Worm (Caenorhabditis elegans) whole organism, young adult: ENCODE results near the gene mtx-2.

Experiments
- C06A6.2 ChIP-seq: fragments of 200-800 bp; sonication (Bioruptor generic); conservative IDR thresholded peaks from 2 replicates; pipeline ENCODE4 v1.3.6; 2022; ENCODE audit warnings: missing genetic modification characterization, missing compliant biosample characterization
- D2030.7 ChIP-seq: fragments of 200-800 bp; sonication (Bioruptor generic); IDR thresholded peaks from 2 replicates; pipeline ENCODE4 v1.3.6; 2022; ENCODE audit warnings: missing genetic modification reagents, missing genetic modification characterization, missing compliant biosample characterization
- F39B2.1 ChIP-seq: fragments of 200-800 bp; sonication (Bioruptor generic); IDR thresholded peaks from 2 replicates; pipeline ENCODE4 v1.3.6; 2022; ENCODE audit warnings: missing genetic modification reagents, missing genetic modification characterization, missing compliant biosample characterization
- F57C9.4 ChIP-seq: sonication (generic microtip); optimal IDR thresholded peaks from 2 replicates; lab custom pipeline; 2017; ENCODE audit warnings: mild to moderate bottlenecking, missing genetic modification characterization, missing compliant biosample characterization
- Y53G8AR.9 ChIP-seq: fragments of 200-800 bp; sonication (Bioruptor generic); conservative IDR thresholded peaks from 2 replicates; pipeline ENCODE4 v1.3.6; 2022; ENCODE audit warnings: missing genetic modification reagents, missing genetic modification characterization, missing compliant biosample characterization
- Y67H2A.10 ChIP-seq: fragments of 200-800 bp; sonication (Bioruptor generic); conservative IDR thresholded peaks from 2 replicates; pipeline ENCODE4 v1.3.6; 2022; ENCODE audit warnings: missing genetic modification reagents, missing genetic modification characterization, missing compliant biosample characterization
- ZK185.1 ChIP-seq: sonication (generic microtip); optimal IDR thresholded peaks from 2 replicates; lab custom pipeline; 2016; ENCODE audit warnings: mild to moderate bottlenecking, missing genetic modification characterization, missing compliant biosample characterization; ENCODE audit not compliant: poor library complexity, severe bottlenecking
- ama-1 ChIP-seq, 3 experiments: fragments of 150-350 bp in 1 of 3; sonication (generic microtip) in 2 of 3; optimal IDR thresholded peaks; 2 replicates each; lab custom pipeline; 2014 to 2018; ENCODE audit warnings: missing biosample characterization in 2 of 3, missing genetic modification characterization in 2 of 3, missing genetic modification reagents in 2 of 3
- attf-5 ChIP-seq: fragments of 200-800 bp; sonication (Bioruptor generic); optimal IDR thresholded peaks from 2 replicates; lab custom pipeline; 2018; ENCODE audit warnings: mild to moderate bottlenecking, missing genetic modification characterization, missing compliant biosample characterization
- bed-1 ChIP-seq: fragments of 200-800 bp; sonication (Bioruptor generic); IDR thresholded peaks from 2 replicates; pipeline ENCODE4 v1.3.6; 2022; ENCODE audit warnings: missing genetic modification reagents, missing genetic modification characterization, missing compliant biosample characterization
- cebp-1 ChIP-seq, 2 experiments: fragments of 200-800 bp in 1 of 2; sonication (Bioruptor generic) in 1 of 2; sonication (generic microtip) in 1 of 2; IDR thresholded peaks in 1 of 2; optimal IDR thresholded peaks in 1 of 2; 2 replicates each; pipeline versions ENCODE4 v1.3.6 to Lab custom; 2017 to 2022; ENCODE audit warnings: missing compliant biosample characterization in 2 of 2, missing genetic modification characterization in 2 of 2, mild to moderate bottlenecking in 1 of 2, missing genetic modification reagents in 1 of 2, moderate library complexity in 1 of 2
- cebp-2 ChIP-seq: fragments of 200-800 bp; sonication (Bioruptor generic); IDR thresholded peaks from 2 replicates; pipeline ENCODE4 v1.3.6; 2022; ENCODE audit warnings: missing genetic modification characterization, missing compliant biosample characterization
- ceh-79 ChIP-seq: sonication (generic microtip); optimal IDR thresholded peaks from 2 replicates; lab custom pipeline; 2017; ENCODE audit warnings: mild to moderate bottlenecking, missing genetic modification characterization, missing compliant biosample characterization
- chd-7 ChIP-seq: sonication (generic microtip); optimal IDR thresholded peaks from 2 replicates; lab custom pipeline; 2016; ENCODE audit warnings: mild to moderate bottlenecking, missing genetic modification characterization, moderate library complexity, missing compliant biosample characterization
- die-1 ChIP-seq: sonication (generic microtip); optimal IDR thresholded peaks from 2 replicates; lab custom pipeline; 2016; ENCODE audit warnings: missing genotype, mild to moderate bottlenecking, missing genetic modification characterization, missing compliant biosample characterization
- hlh-12 ChIP-seq: sonication (generic microtip); optimal IDR thresholded peaks from 2 replicates; lab custom pipeline; 2016; ENCODE audit warnings: missing genetic modification characterization, missing compliant biosample characterization
- hlh-26 ChIP-seq: fragments of 200-800 bp; sonication (Bioruptor generic); conservative IDR thresholded peaks from 2 replicates; pipeline ENCODE4 v1.3.6; 2022; ENCODE audit warnings: missing genetic modification reagents, missing genetic modification characterization, missing compliant biosample characterization
- hmg-1.2 ChIP-seq: fragments of 200-800 bp; sonication (Bioruptor generic); IDR thresholded peaks from 2 replicates; pipeline ENCODE4 v1.3.6; 2022; ENCODE audit warnings: missing genetic modification reagents, missing genetic modification characterization, missing compliant biosample characterization
- let-607 ChIP-seq, 2 experiments: fragments of 200-800 bp in 1 of 2; sonication (Bioruptor generic) in 1 of 2; sonication (generic microtip) in 1 of 2; optimal IDR thresholded peaks; 2 replicates each; lab custom pipeline; 2016 to 2018; ENCODE audit warnings: mild to moderate bottlenecking in 2 of 2, missing compliant biosample characterization in 2 of 2, missing genetic modification characterization in 2 of 2, moderate library complexity in 2 of 2, missing genotype in 1 of 2
- lin-26 ChIP-seq: fragments of 200-800 bp; sonication (Bioruptor generic); IDR thresholded peaks from 2 replicates; pipeline ENCODE4 v1.3.6; 2022; ENCODE audit warnings: missing genetic modification reagents, missing genetic modification characterization, missing compliant biosample characterization
- lin-54 ChIP-seq: fragments of 200-800 bp; sonication (Bioruptor generic); optimal IDR thresholded peaks from 2 replicates; lab custom pipeline; 2018; ENCODE audit warnings: mild to moderate bottlenecking, missing genetic modification characterization, missing compliant biosample characterization
- lsl-1 ChIP-seq: fragments of 200-800 bp; sonication (Bioruptor generic); optimal IDR thresholded peaks from 2 replicates; lab custom pipeline; 2018; ENCODE audit warnings: mild to moderate bottlenecking, missing genetic modification characterization, moderate library complexity, missing compliant biosample characterization
- madf-3 ChIP-seq: fragments of 200-800 bp; sonication (Bioruptor generic); IDR thresholded peaks from 2 replicates; pipeline ENCODE4 v1.3.6; 2022; ENCODE audit warnings: missing genetic modification reagents, missing genetic modification characterization, missing compliant biosample characterization
- mcd-1 ChIP-seq: fragments of 200-800 bp; sonication (Bioruptor generic); IDR thresholded peaks from 2 replicates; pipeline ENCODE4 v1.3.6; 2022; ENCODE audit warnings: missing genetic modification reagents, missing genetic modification characterization, missing compliant biosample characterization
- mel-28 ChIP-seq: sonication (generic microtip); optimal IDR thresholded peaks from 2 replicates; lab custom pipeline; 2016; ENCODE audit warnings: borderline replicate concordance, mild to moderate bottlenecking, missing genetic modification characterization, missing compliant biosample characterization
- mxl-1 ChIP-seq: sonication (generic microtip); optimal IDR thresholded peaks from 2 replicates; lab custom pipeline; 2016; ENCODE audit warnings: missing genetic modification characterization, missing compliant biosample characterization
- nfya-1 ChIP-seq: sonication (generic microtip); optimal IDR thresholded peaks from 2 replicates; lab custom pipeline; 2017; ENCODE audit warnings: antibody characterized with exemption, missing compliant biosample characterization, missing genetic modification characterization, borderline replicate concordance; ENCODE audit not compliant: insufficient read depth
- nhr-120 ChIP-seq: fragments of 200-800 bp; sonication (Bioruptor generic); IDR thresholded peaks from 2 replicates; pipeline ENCODE4 v1.3.6; 2022; ENCODE audit warnings: missing genetic modification characterization, missing compliant biosample characterization
- nhr-80 ChIP-seq: sonication (generic microtip); optimal IDR thresholded peaks from 2 replicates; lab custom pipeline; 2016; ENCODE audit warnings: missing genetic modification characterization, missing compliant biosample characterization
- nhr-90 ChIP-seq: sonication (generic microtip); optimal IDR thresholded peaks from 2 replicates; lab custom pipeline; 2016; ENCODE audit warnings: missing genotype, mild to moderate bottlenecking, missing genetic modification characterization, missing compliant biosample characterization
- pbrm-1 ChIP-seq: fragments of 200-800 bp; sonication (Bioruptor generic); IDR thresholded peaks from 2 replicates; pipeline ENCODE4 v1.3.6; 2022; ENCODE audit warnings: missing genetic modification reagents, missing genetic modification characterization, missing compliant biosample characterization
- rpc-1 ChIP-seq, 2 experiments: fragments of 150-350 bp in 1 of 2; sonication (generic microtip) in 1 of 2; optimal IDR thresholded peaks; 2 replicates each; lab custom pipeline; 2014 to 2018; ENCODE audit warnings: missing biosample characterization in 1 of 2, missing genetic modification characterization in 1 of 2, missing genetic modification reagents in 1 of 2, missing genotype in 1 of 2
- snpc-4 ChIP-seq, 5 experiments: fragments of 150-350 bp in 1 of 5; sonication (generic microtip) in 4 of 5; optimal IDR thresholded peaks; 2 replicates each; lab custom pipeline; 2014 to 2018; ENCODE audit warnings: missing genetic modification characterization in 5 of 5, missing biosample characterization in 3 of 5, antibody characterized with exemption in 2 of 5, mild to moderate bottlenecking in 2 of 5, missing compliant biosample characterization in 2 of 5, missing genotype in 2 of 5, moderate library complexity in 2 of 5, missing genetic modification reagents in 1 of 5
- somi-1 ChIP-seq: fragments of 200-800 bp; sonication (Bioruptor generic); optimal IDR thresholded peaks from 2 replicates; lab custom pipeline; 2018; ENCODE audit warnings: mild to moderate bottlenecking, missing genetic modification characterization, missing compliant biosample characterization
- tbp1 ChIP-seq: fragments of 200-800 bp; sonication (Bioruptor generic); optimal IDR thresholded peaks from 2 replicates; lab custom pipeline; 2018; ENCODE audit warnings: mild to moderate bottlenecking, missing genetic modification characterization, missing compliant biosample characterization
- unc-62 ChIP-seq: fragments of 150-350 bp; optimal IDR thresholded peaks from 2 replicates; lab custom pipeline; 2014; ENCODE audit warnings: missing biosample characterization, missing genetic modification reagents, missing genetic modification characterization
- zfh-2 ChIP-seq: fragments of 200-800 bp; sonication (Bioruptor generic); conservative IDR thresholded peaks from 2 replicates; pipeline ENCODE4 v1.3.6; 2022; ENCODE audit warnings: missing genetic modification reagents, missing genetic modification characterization, missing compliant biosample characterization
- zim-3 ChIP-seq: sonication (generic microtip); optimal IDR thresholded peaks from 2 replicates; lab custom pipeline; 2017; ENCODE audit warnings: mild to moderate bottlenecking, missing genetic modification characterization, moderate library complexity, missing compliant biosample characterization
- ztf-18 ChIP-seq: sonication (generic microtip); optimal IDR thresholded peaks from 2 replicates; lab custom pipeline; 2016; ENCODE audit warnings: missing genotype, mild to moderate bottlenecking, missing genetic modification characterization, missing compliant biosample characterization
- ztf-22 ChIP-seq: fragments of 200-800 bp; sonication (Bioruptor generic); optimal IDR thresholded peaks from 2 replicates; lab custom pipeline; 2018; ENCODE audit warnings: mild to moderate bottlenecking, missing genetic modification characterization, moderate library complexity, missing compliant biosample characterization
- ztf-6 ChIP-seq: fragments of 200-800 bp; sonication (Bioruptor generic); IDR thresholded peaks from 2 replicates; pipeline ENCODE4 v1.3.6; 2022; ENCODE audit warnings: missing genetic modification reagents, missing genetic modification characterization, missing compliant biosample characterization

The mtx-2 gene

DNA sequence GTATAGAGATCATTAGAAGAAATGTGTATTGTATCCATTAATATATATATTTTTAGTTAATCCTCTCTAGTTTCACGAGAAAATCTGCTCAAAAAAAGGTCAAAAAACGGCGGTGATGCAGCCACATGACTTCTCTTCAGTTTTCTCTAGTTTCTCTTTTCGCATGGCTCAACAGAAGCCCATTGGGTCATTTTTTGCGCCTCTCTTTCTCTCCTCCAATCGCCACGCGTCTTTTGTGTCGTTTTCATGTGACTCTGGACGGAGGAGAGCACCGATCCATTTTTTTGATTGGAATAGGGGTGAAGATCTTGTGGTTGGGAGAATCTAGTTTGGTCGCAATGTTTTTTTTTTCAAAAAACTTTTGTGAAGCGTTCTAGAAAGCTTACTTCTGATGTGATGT is 42.5 kb downstream of the mtx-2 start (continued):
- TF ChIP-seq lin-26 (GFP tag; lab: Robert Waterston, UW) (peak; percentile 53; the same call in 1 of the 2 replicates), nhr-120 (GFP tag; lab: Robert Waterston, UW) (no peak), ZK185.1 (tag; lab: Kevin White, UChicago) (no peak), Y67H2A.10 (GFP tag; lab: Robert Waterston, UW) (no peak), ztf-6 (GFP tag; lab: Robert Waterston, UW) (no peak), hlh-26 (GFP tag; lab: Robert Waterston, UW) (no peak), attf-5 (GFP tag; lab: Kevin White, UChicago) (peak; percentile 42), lsl-1 (GFP tag; lab: Kevin White, UChicago) (no peak), madf-3 (GFP tag; lab: Robert Waterston, UW) (no peak), mxl-1 (no peak), snpc-4 (GFP tag; optimal IDR thresholded peaks at IDR 0.05; lab: Kevin White, UChicago) (no peak), snpc-4 (tag; optimal IDR thresholded peaks at IDR 0.05; lab: Kevin White, UChicago) (peak in 1 of 4 experiments; percentile 2), ceh-79 (tag; lab: Kevin White, UChicago) (no peak), zfh-2 (peak; percentile 72; the same call in 1 of the 2 replicates), mcd-1 (GFP tag; lab: Robert Waterston, UW) (no peak), hlh-12 (tag; lab: Kevin White, UChicago) (no peak)
- TF ChIP-seq, all 124 proteins: peak for 18

DNA sequence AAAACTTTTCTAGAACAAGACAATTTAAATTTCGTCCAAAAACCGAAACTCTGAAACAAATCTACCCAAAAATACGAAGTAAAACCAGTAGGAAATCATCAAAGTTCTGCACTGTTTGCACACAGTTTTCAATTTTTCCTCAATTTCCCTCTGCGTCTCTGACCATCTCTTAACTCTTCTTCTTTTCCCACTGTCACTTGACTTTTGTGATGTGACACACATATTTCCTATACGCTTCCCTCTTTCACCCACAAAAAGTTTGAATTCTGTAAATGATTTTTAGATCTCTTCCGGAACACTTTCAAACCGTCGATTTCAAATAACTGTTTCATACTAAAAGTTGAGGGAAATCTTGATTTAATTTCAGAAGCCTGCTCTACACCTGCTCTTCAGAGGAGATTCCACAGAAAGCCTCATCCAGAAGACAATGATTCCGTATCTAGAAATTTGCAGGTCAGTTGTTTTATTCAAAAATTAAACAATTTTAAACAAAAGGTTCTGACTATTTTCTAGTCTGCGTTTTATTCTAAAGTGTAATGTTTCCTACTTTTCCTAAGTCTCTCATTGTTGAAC is 44.0 kb downstream of the mtx-2 start, which contains the start of gene ncl-1:
Gene ncl-1 (plus strand): TSS at position 366 of the 573 bp plus-strand sequence.
- TF ChIP-seq hmg-1.2 (peak; percentile 20; the same call in 1 of the 2 replicates), cebp-2 (GFP tag; lab: Robert Waterston, UW) (no peak), mel-28 (tag; lab: Kevin White, UChicago) (no peak), ztf-22 (GFP tag; lab: Kevin White, UChicago) (no peak), rpc-1 (optimal IDR thresholded peaks at IDR 0.05; lab: Kevin White, UChicago) (no peak), rpc-1 (tag; optimal IDR thresholded peaks at IDR 0.05; lab: Kevin White, UChicago) (no peak), cebp-1 (GFP tag; IDR thresholded peaks at IDR 0.05; lab: Robert Waterston, UW) (no peak), cebp-1 (tag; optimal IDR thresholded peaks at IDR 0.05; lab: Kevin White, UChicago) (peak; percentile 6), ama-1 (optimal IDR thresholded peaks at IDR 0.05; lab: Kevin White, UChicago) (peak; percentile 0), ama-1 (GFP tag; optimal IDR thresholded peaks at IDR 0.05; lab: Kevin White, UChicago) (no peak), Y53G8AR.9 (GFP tag; lab: Robert Waterston, UW) (no peak), C06A6.2 (no peak), pbrm-1 (GFP tag; lab: Robert Waterston, UW) (no peak), nhr-80 (tag; lab: Kevin White, UChicago) (peak; percentile 9), bed-1 (GFP tag; lab: Robert Waterston, UW) (no peak), unc-62 (GFP tag; lab: Kevin White, UChicago) (no peak), ztf-18 (tag; lab: Kevin White, UChicago) (no peak), lin-26 (GFP tag; lab: Robert Waterston, UW) (no peak)

DNA sequence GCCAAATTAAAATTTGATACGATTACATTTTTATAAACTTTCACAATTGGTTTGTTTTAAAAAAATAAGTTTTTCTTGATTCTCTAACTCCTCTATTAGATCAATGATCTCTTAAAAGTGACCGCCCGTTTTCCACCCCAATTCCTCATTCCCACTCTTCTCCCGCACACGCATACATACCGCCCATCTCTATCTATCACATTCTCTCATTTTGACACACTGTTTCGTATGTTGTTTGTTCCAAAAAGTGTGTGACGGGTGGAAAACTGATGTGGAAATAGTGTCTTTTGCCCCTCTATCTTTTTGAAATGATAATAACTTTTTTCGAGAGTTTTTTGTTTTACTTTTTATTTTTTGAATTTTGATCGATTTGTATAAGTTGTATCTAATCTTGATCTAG is 45.1 kb downstream of the mtx-2 start:
- TF ChIP-seq snpc-4 (GFP tag; optimal IDR thresholded peaks at IDR 0.05; lab: Kevin White, UChicago) (no peak), snpc-4 (tag; optimal IDR thresholded peaks at IDR 0.05; lab: Kevin White, UChicago) (peak in 2 of 4 experiments; percentile 7 to 68), Y53G8AR.9 (GFP tag; lab: Robert Waterston, UW) (peak; percentile 54; the same call in 1 of the 2 replicates), somi-1 (GFP tag; lab: Kevin White, UChicago) (peak; percentile 71), F39B2.1 (no peak), zim-3 (tag; lab: Kevin White, UChicago) (no peak), cebp-1 (GFP tag; IDR thresholded peaks at IDR 0.05; lab: Robert Waterston, UW) (peak; percentile 42; the same call in 1 of the 2 replicates), cebp-1 (tag; optimal IDR thresholded peaks at IDR 0.05; lab: Kevin White, UChicago) (peak; percentile 86), chd-7 (tag; lab: Kevin White, UChicago) (peak; percentile 13), lin-54 (GFP tag; lab: Kevin White, UChicago) (peak; percentile 45), ceh-79 (tag; lab: Kevin White, UChicago) (no peak), ztf-6 (GFP tag; lab: Robert Waterston, UW) (no peak), die-1 (no peak), C06A6.2 (0 out of 2 replicates have a peak, but pooled peaks have one; percentile 26), nfya-1 (tag; lab: Kevin White, UChicago) (no peak), tbp1 (GFP tag; lab: Kevin White, UChicago) (peak; percentile 38), let-607 (tag; optimal IDR thresholded peaks at IDR 0.05; lab: Kevin White, UChicago) (peak; percentile 78 to 85), nhr-90 (tag; lab: Kevin White, UChicago) (peak; percentile 47), F57C9.4 (tag; lab: Kevin White, UChicago) (no peak), D2030.7 (GFP tag; lab: Robert Waterston, UW) (no peak)
